Worm (Caenorhabditis elegans) whole organism, L2 larva: ENCODE measurements around the gene F52E1.14.

ENCODE experiments used
- C34F6.9 ChIP-seq: fragments of 150-350 bp; optimal IDR thresholded peaks from 2 replicates; lab custom pipeline; 2014; ENCODE audit warnings: missing biosample characterization, missing genetic modification characterization
- F13H6.1 ChIP-seq: sonication (generic microtip); optimal IDR thresholded peaks from 2 replicates; lab custom pipeline; 2016; ENCODE audit warnings: missing genetic modification characterization, missing compliant biosample characterization
- R02D3.7 ChIP-seq: fragments of 150-350 bp; optimal IDR thresholded peaks from 2 replicates; lab custom pipeline; 2014; ENCODE audit warnings: missing biosample characterization, missing genetic modification characterization
- ZK546.5 ChIP-seq: sonication (generic microtip); optimal IDR thresholded peaks from 2 replicates; lab custom pipeline; 2017; ENCODE audit warnings: missing biosample characterization, missing genetic modification characterization
- alr-1 ChIP-seq: fragments of 150-350 bp; optimal IDR thresholded peaks from 2 replicates; lab custom pipeline; 2014; ENCODE audit warnings: missing biosample characterization, missing genetic modification characterization
- aly-2 ChIP-seq: fragments of 150-350 bp; optimal IDR thresholded peaks from 2 replicates; lab custom pipeline; 2014; ENCODE audit warnings: missing biosample characterization, missing genetic modification characterization
- blmp-1 ChIP-seq: sonication (generic microtip); optimal IDR thresholded peaks from 2 replicates; lab custom pipeline; 2017; ENCODE audit warnings: missing genetic modification characterization, mild to moderate bottlenecking, missing compliant biosample characterization, antibody characterized with exemption, moderate library complexity; ENCODE audit not compliant: insufficient read depth
- crh-2 ChIP-seq: sonication (generic microtip); optimal IDR thresholded peaks from 2 replicates; lab custom pipeline; 2017; ENCODE audit warnings: missing biosample characterization, missing genetic modification characterization
- dmd-4 ChIP-seq: sonication (generic microtip); optimal IDR thresholded peaks from 2 replicates; lab custom pipeline; 2017; ENCODE audit warnings: missing biosample characterization, missing genetic modification characterization
- egl-27 ChIP-seq: sonication (generic microtip); optimal IDR thresholded peaks from 3 replicates; lab custom pipeline; 2017; ENCODE audit warnings: missing biosample characterization, missing genetic modification reagents, missing genetic modification characterization
- elt-3 ChIP-seq: sonication (generic microtip); optimal IDR thresholded peaks from 2 replicates; lab custom pipeline; 2017; ENCODE audit warnings: missing biosample characterization, missing genetic modification characterization
- fos-1 ChIP-seq: fragments of 150-350 bp; optimal IDR thresholded peaks from 2 replicates; lab custom pipeline; 2014; ENCODE audit warnings: missing biosample characterization, missing genetic modification characterization
- gmeb-1 ChIP-seq: fragments of 150-350 bp; optimal IDR thresholded peaks from 2 replicates; lab custom pipeline; 2014; ENCODE audit warnings: missing biosample characterization, missing genetic modification characterization
- lin-11 ChIP-seq: fragments of 150-350 bp; sonication (generic microtip); optimal IDR thresholded peaks from 2 replicates; lab custom pipeline; 2014; ENCODE audit warnings: missing biosample characterization, missing genetic modification characterization, inconsistent platforms, mixed read lengths
- lin-39 ChIP-seq: fragments of 150-350 bp; optimal IDR thresholded peaks from 2 replicates; lab custom pipeline; 2014; ENCODE audit warnings: missing biosample characterization, missing genetic modification reagents, missing genetic modification characterization
- lsy-2 ChIP-seq, 2 experiments: fragments of 150-350 bp in 1 of 2; sonication (generic microtip) in 1 of 2; optimal IDR thresholded peaks; 2 replicates each; lab custom pipeline; 2014 to 2017; ENCODE audit warnings: missing biosample characterization in 2 of 2, missing genetic modification characterization in 2 of 2
- nhr-10 ChIP-seq: sonication (generic microtip); optimal IDR thresholded peaks from 2 replicates; lab custom pipeline; 2017; ENCODE audit warnings: missing biosample characterization, missing genetic modification characterization
- nhr-12 ChIP-seq: fragments of 150-350 bp; optimal IDR thresholded peaks from 2 replicates; lab custom pipeline; 2014; ENCODE audit warnings: missing biosample characterization, missing genetic modification characterization
- nhr-129 ChIP-seq: fragments of 150-350 bp; optimal IDR thresholded peaks from 2 replicates; lab custom pipeline; 2014; ENCODE audit warnings: missing biosample characterization, missing genetic modification characterization
- nhr-21 ChIP-seq: fragments of 150-350 bp; optimal IDR thresholded peaks from 2 replicates; lab custom pipeline; 2014; ENCODE audit warnings: missing biosample characterization, missing genetic modification characterization
- nhr-23 ChIP-seq: fragments of 150-350 bp; optimal IDR thresholded peaks from 2 replicates; lab custom pipeline; 2014; ENCODE audit warnings: missing biosample characterization, missing genetic modification reagents, missing genetic modification characterization
- nhr-25 ChIP-seq: fragments of 150-350 bp; sonication (generic microtip); optimal IDR thresholded peaks from 3 replicates; lab custom pipeline; 2014; ENCODE audit warnings: missing biosample characterization, missing genetic modification characterization
- nhr-6 ChIP-seq: fragments of 150-350 bp; optimal IDR thresholded peaks from 2 replicates; lab custom pipeline; 2014; ENCODE audit warnings: missing biosample characterization, missing genetic modification characterization
- peb-1 ChIP-seq: fragments of 150-350 bp; optimal IDR thresholded peaks from 2 replicates; lab custom pipeline; 2014; ENCODE audit warnings: missing biosample characterization, missing genetic modification characterization
- sem-4 ChIP-seq: fragments of 150-350 bp; optimal IDR thresholded peaks from 2 replicates; lab custom pipeline; 2014; ENCODE audit warnings: missing biosample characterization, missing genetic modification reagents, missing genetic modification characterization
- skn-1 ChIP-seq: sonication (generic microtip); optimal IDR thresholded peaks from 2 replicates; lab custom pipeline; 2017; ENCODE audit warnings: missing biosample characterization, missing genetic modification characterization
- sma-3 ChIP-seq: sonication (generic microtip); optimal IDR thresholded peaks from 2 replicates; lab custom pipeline; 2016; ENCODE audit warnings: missing genetic modification reagents, missing genetic modification characterization, missing compliant biosample characterization
- sma-9 ChIP-seq, 2 experiments: fragments of 150-350 bp in 1 of 2; sonication (generic microtip) in 1 of 2; optimal IDR thresholded peaks; 2 replicates each; lab custom pipeline; 2014 to 2016; ENCODE audit warnings: missing genetic modification characterization in 2 of 2, mild to moderate bottlenecking in 1 of 2, missing biosample characterization in 1 of 2, missing compliant biosample characterization in 1 of 2, missing genetic modification reagents in 1 of 2, moderate library complexity in 1 of 2
- snpc-4 ChIP-seq: fragments of 150-350 bp; optimal IDR thresholded peaks from 2 replicates; lab custom pipeline; 2014; ENCODE audit warnings: missing biosample characterization, missing genetic modification characterization
- unc-39 ChIP-seq: fragments of 150-350 bp; optimal IDR thresholded peaks from 2 replicates; lab custom pipeline; 2014; ENCODE audit warnings: missing biosample characterization, missing genetic modification characterization
- unc-55 ChIP-seq: fragments of 150-350 bp; sonication (generic microtip); optimal IDR thresholded peaks from 3 replicates; lab custom pipeline; 2014; ENCODE audit warnings: missing biosample characterization, missing genetic modification reagents, missing genetic modification characterization
- unc-62 ChIP-seq: fragments of 150-350 bp; optimal IDR thresholded peaks from 2 replicates; lab custom pipeline; 2014; ENCODE audit warnings: missing biosample characterization, missing genetic modification reagents, missing genetic modification characterization
- ztf-1 ChIP-seq: fragments of 200-800 bp; sonication (Bioruptor generic); conservative IDR thresholded peaks from 2 replicates; pipeline ENCODE4 v1.3.6; 2022; ENCODE audit warnings: missing genetic modification characterization, missing compliant biosample characterization
- ztf-4 ChIP-seq: fragments of 150-350 bp; optimal IDR thresholded peaks from 2 replicates; lab custom pipeline; 2014; ENCODE audit warnings: missing biosample characterization, missing genetic modification characterization

F52E1.14 gene

DNA sequence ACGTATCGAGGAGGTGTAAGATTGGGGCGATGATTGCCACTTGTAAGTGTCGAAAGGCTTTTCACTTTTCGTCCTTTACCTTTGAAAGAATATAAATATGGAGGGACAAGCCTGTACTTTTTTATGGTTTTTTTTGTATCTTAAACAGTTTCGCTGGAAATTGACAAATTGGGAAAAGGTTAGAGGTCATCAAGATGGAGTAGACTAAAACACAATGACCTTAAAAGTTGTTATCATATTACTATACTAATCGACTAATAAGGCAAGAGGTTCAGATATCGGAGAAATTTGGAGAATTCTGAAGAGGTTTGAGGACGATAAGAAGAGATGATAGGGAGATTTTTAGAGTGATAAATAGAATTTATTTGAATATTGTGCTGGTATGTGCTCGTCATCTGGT, 22.4 kb downstream of the F52E1.14 start:
- no peak for TF ChIP-seq skn-1
- peak; percentile 24 for TF ChIP-seq nhr-25 (tag; lab: Kevin White, UChicago)
- TF ChIP-seq unc-55 (GFP tag; lab: Kevin White, UChicago) = no peak

DNA sequence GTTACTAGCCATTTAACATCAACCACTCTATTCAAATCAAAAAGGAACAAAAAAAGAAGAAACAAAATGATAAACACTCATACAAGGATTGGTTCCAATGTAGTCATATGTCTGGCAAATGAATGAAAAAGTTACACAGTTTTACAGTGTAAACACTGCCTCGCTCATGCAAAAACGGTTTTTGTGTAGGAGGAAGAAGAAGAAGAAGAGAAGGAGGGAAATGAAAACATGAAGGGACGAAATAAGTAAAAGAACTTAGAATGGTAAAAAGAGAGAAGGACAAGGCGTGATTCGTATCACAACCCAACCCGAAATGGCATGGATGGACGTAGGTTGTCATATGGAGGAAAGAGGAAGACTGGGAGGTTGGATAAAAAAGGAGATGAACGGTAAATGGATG, 23.2 kb downstream of the F52E1.14 start:
- peak; percentile 13 for TF ChIP-seq sma-9 (GFP tag; optimal IDR thresholded peaks at IDR 0.05; lab: Kevin White, UChicago)
- no peak for TF ChIP-seq sma-9 (tag; optimal IDR thresholded peaks at IDR 0.05; lab: Kevin White, UChicago)
- TF ChIP-seq nhr-25 (tag; lab: Kevin White, UChicago) = peak; percentile 31
- no peak for TF ChIP-seq egl-27 (tag; lab: Kevin White, UChicago)
- TF ChIP-seq ztf-4 = no peak
- no peak for TF ChIP-seq ZK546.5
- no peak for TF ChIP-seq lin-39 (tag; lab: Kevin White, UChicago)
- TF ChIP-seq nhr-129 = peak; percentile 66
- TF ChIP-seq blmp-1 = peak; percentile 0
- no peak for TF ChIP-seq snpc-4 (tag; lab: Kevin White, UChicago)

DNA sequence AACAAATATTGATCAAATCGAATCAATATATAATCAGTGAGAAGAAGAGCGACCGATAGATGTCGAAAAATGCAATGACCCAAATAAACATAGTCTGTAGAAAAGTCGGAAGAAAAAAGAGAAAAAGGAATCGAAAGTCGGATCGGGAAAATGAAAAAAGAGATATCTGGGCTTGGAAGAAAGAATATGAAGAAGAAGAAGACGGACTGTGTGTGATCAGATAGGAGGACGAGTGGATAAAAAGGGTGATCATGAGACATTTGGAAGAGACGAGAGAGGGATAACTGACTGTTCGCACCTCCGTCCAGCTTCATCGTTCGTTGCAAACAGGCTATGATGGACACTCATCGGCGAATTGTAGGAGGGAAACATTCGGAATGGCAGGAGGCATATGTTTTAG, 25.9 kb downstream of the F52E1.14 start:
- TF ChIP-seq fos-1 (tag; lab: Kevin White, UChicago) (peak; percentile 17), nhr-23 (tag; lab: Kevin White, UChicago) (no peak), nhr-21 (tag; lab: Kevin White, UChicago) (peak; percentile 13), blmp-1 (peak; percentile 78)

DNA sequence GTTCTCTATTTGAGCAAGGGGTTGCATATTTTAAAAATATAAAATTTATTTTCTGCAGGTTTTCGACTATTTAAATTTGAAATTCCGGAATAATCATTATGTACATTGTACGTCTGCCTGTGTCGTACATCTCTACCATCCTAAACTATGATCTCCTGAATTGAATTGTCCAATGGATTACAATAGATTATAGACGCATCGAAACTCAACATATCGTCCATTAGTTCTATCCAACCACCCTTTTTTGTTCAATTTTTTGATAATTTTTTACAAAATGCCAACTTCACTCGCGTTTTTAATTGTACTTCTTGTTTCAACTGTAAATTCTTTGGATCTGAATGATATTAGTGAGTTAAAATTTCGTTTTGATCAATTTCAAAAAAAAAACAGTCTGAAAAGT, 26.7 kb downstream of the F52E1.14 start, which contains the start of gene F52E1.2:
Gene F52E1.2, plus strand, starts transcription at position 190 of the 400 bp plus-strand sequence.
- TF ChIP-seq nhr-25 (tag; lab: Kevin White, UChicago) = no peak
- TF ChIP-seq elt-3 = no peak
- no peak for TF ChIP-seq nhr-6 (tag; lab: Kevin White, UChicago)
- TF ChIP-seq sma-3 (GFP tag; lab: Kevin White, UChicago) = no peak
- no peak for TF ChIP-seq nhr-10 (tag; lab: Kevin White, UChicago)
- TF ChIP-seq crh-2 (tag; lab: Kevin White, UChicago) = no peak
- TF ChIP-seq alr-1 (tag; lab: Kevin White, UChicago) = no peak
- TF ChIP-seq unc-39 (tag; lab: Kevin White, UChicago) = no peak
- TF ChIP-seq nhr-23 (tag; lab: Kevin White, UChicago) = no peak
- TF ChIP-seq lsy-2 (tag; optimal IDR thresholded peaks at IDR 0.05; lab: Kevin White, UChicago) = no peak
- TF ChIP-seq peb-1 (tag; lab: Kevin White, UChicago) = no peak
- TF ChIP-seq ztf-4 = no peak
- TF ChIP-seq gmeb-1 (tag; lab: Kevin White, UChicago) = no peak
- no peak for TF ChIP-seq lin-39 (tag; lab: Kevin White, UChicago)
- no peak for TF ChIP-seq unc-62 (GFP tag; lab: Kevin White, UChicago)
- no peak for TF ChIP-seq nhr-21 (tag; lab: Kevin White, UChicago)
- no peak for TF ChIP-seq ztf-1 (GFP tag; lab: Robert Waterston, UW)
- TF ChIP-seq sem-4 (tag; lab: Kevin White, UChicago) = no peak
- TF ChIP-seq nhr-12 (tag; lab: Kevin White, UChicago) = no peak
- TF ChIP-seq aly-2 (tag; lab: Kevin White, UChicago) = no peak

DNA sequence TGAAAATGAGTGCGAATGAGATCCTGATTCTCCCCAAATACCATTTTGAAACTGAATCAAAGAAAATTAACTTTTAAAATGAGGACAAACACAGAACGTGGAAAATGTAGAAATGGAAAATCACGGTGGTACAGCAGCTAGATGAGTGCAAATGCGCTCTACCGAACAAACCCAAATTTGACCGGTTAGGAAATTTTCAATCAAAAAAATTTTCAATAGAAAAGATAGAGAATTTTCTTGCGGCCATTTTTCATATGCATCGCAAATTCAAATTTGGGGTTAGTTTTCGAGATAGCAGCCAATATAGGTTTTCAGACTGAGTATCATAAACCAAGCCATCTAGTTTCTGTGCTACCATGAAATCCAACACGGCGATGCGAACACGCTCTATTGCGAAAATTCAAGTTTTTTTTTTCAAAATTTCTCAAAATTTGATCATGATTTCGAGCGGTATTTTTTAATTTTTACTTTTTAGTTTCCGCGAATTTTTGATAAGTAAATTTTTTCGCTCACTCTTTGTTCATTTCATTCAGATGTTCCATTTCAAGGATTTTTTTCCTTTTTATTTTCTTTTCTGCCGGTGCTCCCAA, 29.8 kb downstream of the F52E1.14 start, which contains the start of gene vha-18:
Gene vha-18, minus strand, starts transcription at position 51 of the 590 bp plus-strand sequence.
- TF ChIP-seq F13H6.1 (tag; lab: Kevin White, UChicago) (no peak), R02D3.7 (tag; lab: Kevin White, UChicago) (no peak)

DNA sequence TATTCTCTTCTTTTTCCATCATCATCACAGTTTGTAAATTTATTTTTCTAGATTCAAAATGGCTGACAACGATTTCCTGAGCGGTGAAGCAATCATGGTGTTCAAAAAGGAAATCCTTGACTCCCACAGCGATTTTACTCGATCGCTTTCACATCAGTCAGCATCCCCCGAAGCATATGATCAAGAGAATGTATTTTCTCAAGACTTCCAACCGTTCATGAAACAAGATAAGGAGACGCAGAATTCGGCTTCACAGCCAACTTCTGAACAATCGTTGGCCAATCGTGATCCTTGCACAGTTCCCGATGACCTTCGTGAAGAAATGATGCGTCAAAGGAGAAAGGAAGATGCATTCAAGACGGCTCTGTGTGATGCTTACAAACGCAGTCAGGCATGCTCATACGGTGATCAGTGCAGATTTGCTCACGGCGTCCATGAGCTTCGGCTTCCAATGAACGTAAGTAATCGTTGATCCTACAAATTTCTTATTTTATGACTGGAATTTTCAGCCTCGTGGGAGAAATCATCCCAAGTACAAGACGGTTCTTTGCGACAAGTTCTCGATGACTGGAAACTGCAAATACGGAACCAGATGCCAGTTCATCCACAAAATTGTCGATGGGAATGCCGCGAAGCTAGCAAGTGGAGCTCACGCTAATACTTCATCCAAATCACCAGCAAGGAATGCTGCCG, 30.5 kb downstream of the F52E1.14 start, which contains the start of gene pos-1:
Gene pos-1, plus strand, starts transcription at position 51 of the 693 bp plus-strand sequence.
- TF ChIP-seq skn-1 (no peak), sma-3 (GFP tag; lab: Kevin White, UChicago) (no peak), lin-11 (no peak), C34F6.9 (tag; lab: Kevin White, UChicago) (no peak), dmd-4 (tag; lab: Kevin White, UChicago) (no peak)
